Worm (Caenorhabditis elegans): ENCODE results near the gene F40F4.7.

DNA sequence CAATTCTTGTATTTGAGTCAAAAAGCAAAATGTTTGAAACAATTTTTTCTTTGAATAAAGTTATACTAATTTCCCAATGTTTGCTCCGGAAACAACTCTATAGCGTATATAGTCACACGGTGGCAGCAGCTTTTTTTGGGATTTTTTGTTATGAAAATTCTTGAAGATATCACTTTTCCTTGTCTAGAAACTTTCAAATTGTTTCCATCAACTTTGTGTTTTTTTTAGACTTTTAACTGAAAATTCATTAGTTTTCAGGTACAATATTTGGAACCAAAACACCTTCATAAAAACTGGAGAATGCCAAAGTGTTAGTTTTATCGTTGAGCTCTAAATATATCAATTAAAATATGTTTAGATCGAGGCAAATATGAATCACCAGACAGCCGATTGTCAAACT lies 26.8 kb upstream of the F40F4.7 start, which contains the start of gene K09C4.7:
- no peak for TF ChIP-seq W03F9.2 (tag; optimal IDR thresholded peaks at IDR 0.05)
- TF ChIP-seq him-1 (tag; optimal IDR thresholded peaks at IDR 0.05) = no peak
- TF ChIP-seq dao-5 (tag; optimal IDR thresholded peaks at IDR 0.05) = no peak

Measured in whole organism, L4/young adult.